Worm (Caenorhabditis elegans) whole organism, L4/young adult: ENCODE results near the gene pqn-37.

Experiments
- W03F9.2 ChIP-seq: fragments of 150-350 bp; optimal IDR thresholded peaks from 2 replicates; lab custom pipeline; 2014; ENCODE audit warnings: missing biosample characterization, missing genetic modification characterization
- dao-5 ChIP-seq: sonication (generic microtip); optimal IDR thresholded peaks from 2 replicates; lab custom pipeline; 2016; ENCODE audit warnings: missing genotype, missing genetic modification characterization, moderate library complexity, missing compliant biosample characterization
- him-1 ChIP-seq: sonication (generic microtip); optimal IDR thresholded peaks from 2 replicates; lab custom pipeline; 2016; ENCODE audit warnings: missing genotype, missing genetic modification reagents, missing genetic modification characterization, missing compliant biosample characterization

- no peak for TF ChIP-seq dao-5 (tag; lab: Kevin White, UChicago)
- TF ChIP-seq him-1 (tag; lab: Kevin White, UChicago), result no peak
- TF ChIP-seq W03F9.2 (tag; lab: Kevin White, UChicago), result no peak
Measured at ce11 chrX:3282306-3282705, 32.0 kb upstream of the pqn-37 start, which contains the start of gene K09C4.5.
